Worm (Caenorhabditis elegans): Measurements from ENCODE around the gene Y67A10A.11.

The Y67A10A.11 gene

ce11 chrIV:14391746-14392145 is 52.0 kb downstream of the Y67A10A.11 start:
- no peak for TF ChIP-seq tab-1 (GFP tag; IDR thresholded peaks at IDR 0.05)
- TF ChIP-seq ztf-29 (GFP tag; IDR thresholded peaks at IDR 0.05): no peak
- TF ChIP-seq flt-1 (GFP tag; IDR thresholded peaks at IDR 0.05): no peak
- TF ChIP-seq cog-1 (tag; optimal IDR thresholded peaks at IDR 0.05): no peak
- TF ChIP-seq T22C8.4 (GFP tag; IDR thresholded peaks at IDR 0.05): no peak
- no peak for TF ChIP-seq med-1 (GFP tag; optimal IDR thresholded peaks at IDR 0.05; ENCODE audit: insufficient read depth)
